Worm (Caenorhabditis elegans) whole organism, L2 larva: ENCODE results near the gene pcs-1.

Experiments
- F13H6.1 ChIP-seq: sonication (generic microtip); optimal IDR thresholded peaks from 2 replicates; lab custom pipeline; 2016; ENCODE audit warnings: missing genetic modification characterization, missing compliant biosample characterization
- R02D3.7 ChIP-seq: fragments of 150-350 bp; optimal IDR thresholded peaks from 2 replicates; lab custom pipeline; 2014; ENCODE audit warnings: missing biosample characterization, missing genetic modification characterization
- ZK546.5 ChIP-seq: sonication (generic microtip); optimal IDR thresholded peaks from 2 replicates; lab custom pipeline; 2017; ENCODE audit warnings: missing biosample characterization, missing genetic modification characterization
- alr-1 ChIP-seq: fragments of 150-350 bp; optimal IDR thresholded peaks from 2 replicates; lab custom pipeline; 2014; ENCODE audit warnings: missing biosample characterization, missing genetic modification characterization
- aly-2 ChIP-seq: fragments of 150-350 bp; optimal IDR thresholded peaks from 2 replicates; lab custom pipeline; 2014; ENCODE audit warnings: missing biosample characterization, missing genetic modification characterization
- blmp-1 ChIP-seq: sonication (generic microtip); optimal IDR thresholded peaks from 2 replicates; lab custom pipeline; 2017; ENCODE audit warnings: missing genetic modification characterization, mild to moderate bottlenecking, missing compliant biosample characterization, antibody characterized with exemption, moderate library complexity; ENCODE audit not compliant: insufficient read depth
- ceh-16 ChIP-seq: fragments of 150-350 bp; optimal IDR thresholded peaks from 2 replicates; lab custom pipeline; 2014; ENCODE audit warnings: missing biosample characterization, missing genetic modification characterization
- egl-27 ChIP-seq: sonication (generic microtip); optimal IDR thresholded peaks from 3 replicates; lab custom pipeline; 2017; ENCODE audit warnings: missing biosample characterization, missing genetic modification reagents, missing genetic modification characterization
- elt-1 ChIP-seq: fragments of 150-350 bp; optimal IDR thresholded peaks from 2 replicates; lab custom pipeline; 2014; ENCODE audit warnings: missing biosample characterization, missing genetic modification characterization
- elt-3 ChIP-seq: sonication (generic microtip); optimal IDR thresholded peaks from 2 replicates; lab custom pipeline; 2017; ENCODE audit warnings: missing biosample characterization, missing genetic modification characterization
- fos-1 ChIP-seq: fragments of 150-350 bp; optimal IDR thresholded peaks from 2 replicates; lab custom pipeline; 2014; ENCODE audit warnings: missing biosample characterization, missing genetic modification characterization
- gmeb-1 ChIP-seq: fragments of 150-350 bp; optimal IDR thresholded peaks from 2 replicates; lab custom pipeline; 2014; ENCODE audit warnings: missing biosample characterization, missing genetic modification characterization
- lin-11 ChIP-seq: fragments of 150-350 bp; sonication (generic microtip); optimal IDR thresholded peaks from 2 replicates; lab custom pipeline; 2014; ENCODE audit warnings: missing biosample characterization, missing genetic modification characterization, inconsistent platforms, mixed read lengths
- lin-13 ChIP-seq: fragments of 150-350 bp; optimal IDR thresholded peaks from 2 replicates; lab custom pipeline; 2014; ENCODE audit warnings: missing biosample characterization, missing genetic modification reagents, missing genetic modification characterization
- lin-39 ChIP-seq: fragments of 150-350 bp; optimal IDR thresholded peaks from 2 replicates; lab custom pipeline; 2014; ENCODE audit warnings: missing biosample characterization, missing genetic modification reagents, missing genetic modification characterization
- mbf-1 ChIP-seq: sonication (generic microtip); optimal IDR thresholded peaks from 2 replicates; lab custom pipeline; 2017; ENCODE audit warnings: missing biosample characterization, missing genetic modification characterization
- mdl-1 ChIP-seq, 2 experiments: fragments of 150-350 bp in 1 of 2; sonication (generic microtip) in 1 of 2; optimal IDR thresholded peaks; 2 replicates each; lab custom pipeline; 2017; ENCODE audit warnings: missing biosample characterization in 2 of 2, missing genetic modification characterization in 2 of 2
- nhr-10 ChIP-seq: sonication (generic microtip); optimal IDR thresholded peaks from 2 replicates; lab custom pipeline; 2017; ENCODE audit warnings: missing biosample characterization, missing genetic modification characterization
- nhr-11 ChIP-seq: fragments of 150-350 bp; optimal IDR thresholded peaks from 2 replicates; lab custom pipeline; 2014; ENCODE audit warnings: missing biosample characterization, missing genetic modification characterization
- nhr-129 ChIP-seq: fragments of 150-350 bp; optimal IDR thresholded peaks from 2 replicates; lab custom pipeline; 2014; ENCODE audit warnings: missing biosample characterization, missing genetic modification characterization
- nhr-21 ChIP-seq: fragments of 150-350 bp; optimal IDR thresholded peaks from 2 replicates; lab custom pipeline; 2014; ENCODE audit warnings: missing biosample characterization, missing genetic modification characterization
- nhr-23 ChIP-seq: fragments of 150-350 bp; optimal IDR thresholded peaks from 2 replicates; lab custom pipeline; 2014; ENCODE audit warnings: missing biosample characterization, missing genetic modification reagents, missing genetic modification characterization
- nhr-25 ChIP-seq: fragments of 150-350 bp; sonication (generic microtip); optimal IDR thresholded peaks from 3 replicates; lab custom pipeline; 2014; ENCODE audit warnings: missing biosample characterization, missing genetic modification characterization
- nhr-6 ChIP-seq: fragments of 150-350 bp; optimal IDR thresholded peaks from 2 replicates; lab custom pipeline; 2014; ENCODE audit warnings: missing biosample characterization, missing genetic modification characterization
- nhr-77 ChIP-seq: fragments of 150-350 bp; optimal IDR thresholded peaks from 2 replicates; lab custom pipeline; 2014; ENCODE audit warnings: missing biosample characterization, missing genetic modification characterization
- sem-4 ChIP-seq: fragments of 150-350 bp; optimal IDR thresholded peaks from 2 replicates; lab custom pipeline; 2014; ENCODE audit warnings: missing biosample characterization, missing genetic modification reagents, missing genetic modification characterization
- skn-1 ChIP-seq: sonication (generic microtip); optimal IDR thresholded peaks from 2 replicates; lab custom pipeline; 2017; ENCODE audit warnings: missing biosample characterization, missing genetic modification characterization
- sma-3 ChIP-seq: sonication (generic microtip); optimal IDR thresholded peaks from 2 replicates; lab custom pipeline; 2016; ENCODE audit warnings: missing genetic modification reagents, missing genetic modification characterization, missing compliant biosample characterization
- sma-9 ChIP-seq, 2 experiments: fragments of 150-350 bp in 1 of 2; sonication (generic microtip) in 1 of 2; optimal IDR thresholded peaks; 2 replicates each; lab custom pipeline; 2014 to 2016; ENCODE audit warnings: missing genetic modification characterization in 2 of 2, mild to moderate bottlenecking in 1 of 2, missing biosample characterization in 1 of 2, missing compliant biosample characterization in 1 of 2, missing genetic modification reagents in 1 of 2, moderate library complexity in 1 of 2
- snpc-4 ChIP-seq: fragments of 150-350 bp; optimal IDR thresholded peaks from 2 replicates; lab custom pipeline; 2014; ENCODE audit warnings: missing biosample characterization, missing genetic modification characterization
- unc-39 ChIP-seq: fragments of 150-350 bp; optimal IDR thresholded peaks from 2 replicates; lab custom pipeline; 2014; ENCODE audit warnings: missing biosample characterization, missing genetic modification characterization
- unc-62 ChIP-seq: fragments of 150-350 bp; optimal IDR thresholded peaks from 2 replicates; lab custom pipeline; 2014; ENCODE audit warnings: missing biosample characterization, missing genetic modification reagents, missing genetic modification characterization
- zag-1 ChIP-seq: fragments of 150-350 bp; optimal IDR thresholded peaks from 2 replicates; lab custom pipeline; 2014; ENCODE audit warnings: missing biosample characterization, missing genetic modification characterization
- ztf-11 ChIP-seq: sonication (generic microtip); optimal IDR thresholded peaks from 2 replicates; lab custom pipeline; 2017; ENCODE audit warnings: missing biosample characterization, missing genetic modification characterization

The pcs-1 gene

DNA sequence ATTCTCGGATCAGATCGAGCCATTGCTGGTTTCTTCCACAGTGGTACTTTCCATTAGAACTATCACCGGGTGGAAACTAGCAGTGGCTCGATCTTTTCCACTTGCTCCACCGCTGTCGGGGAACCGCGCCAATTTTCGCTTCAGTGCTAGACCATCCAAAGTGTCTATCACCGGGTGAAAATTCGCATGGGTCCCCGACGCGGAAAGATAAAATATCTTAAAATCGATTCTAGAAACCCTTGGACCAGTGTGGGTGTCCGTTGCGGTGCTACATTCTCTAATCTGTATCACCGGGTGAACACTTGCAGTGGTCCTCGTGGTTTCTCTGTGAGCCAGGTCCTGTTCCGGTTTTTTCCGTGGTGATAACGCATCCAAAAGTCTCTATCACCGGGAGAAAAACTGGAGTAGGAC is 39.9 kb downstream of the pcs-1 start:
- no peak for TF ChIP-seq gmeb-1 (tag; lab: Kevin White, UChicago)
- TF ChIP-seq ceh-16 (tag; lab: Kevin White, UChicago), result no peak
- no peak for TF ChIP-seq nhr-25 (tag; lab: Kevin White, UChicago)
- TF ChIP-seq fos-1 (tag; lab: Kevin White, UChicago), result no peak

DNA sequence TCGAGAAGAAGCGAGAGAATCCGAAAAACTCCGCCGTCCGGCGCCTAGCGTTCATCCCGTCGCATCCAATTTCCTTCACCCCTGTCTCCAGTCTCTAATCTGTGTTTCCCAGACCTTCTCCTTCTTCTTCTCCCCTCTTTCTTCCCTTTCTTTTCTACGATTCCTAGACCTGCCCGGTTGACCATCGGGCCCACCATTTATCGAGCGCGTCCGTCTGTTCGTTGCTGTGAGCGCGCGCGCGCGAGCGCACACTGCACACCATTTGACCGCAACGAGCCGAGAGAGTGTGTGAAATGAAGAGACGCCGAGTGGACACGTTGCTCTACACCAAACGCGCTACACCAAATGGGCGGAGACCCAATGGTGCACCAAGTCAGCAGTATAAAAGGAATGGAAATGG is 40.4 kb downstream of the pcs-1 start:
- TF ChIP-seq lin-39 (tag; lab: Kevin White, UChicago) (no peak), lin-13 (GFP tag; lab: Kevin White, UChicago) (no peak), zag-1 (tag; lab: Kevin White, UChicago) (no peak), lin-11 (no peak), nhr-77 (tag; lab: Kevin White, UChicago) (no peak), ztf-11 (tag; lab: Kevin White, UChicago) (no peak), elt-3 (tag; lab: Kevin White, UChicago) (no peak), fos-1 (tag; lab: Kevin White, UChicago) (no peak), nhr-21 (tag; lab: Kevin White, UChicago) (no peak), unc-62 (no peak), elt-1 (no peak), aly-2 (tag; lab: Kevin White, UChicago) (no peak), F13H6.1 (tag; lab: Kevin White, UChicago) (no peak), nhr-129 (tag; lab: Kevin White, UChicago) (no peak), ZK546.5 (tag; lab: Kevin White, UChicago) (no peak), mdl-1 (tag; optimal IDR thresholded peaks at IDR 0.05; lab: Kevin White, UChicago) (no peak), nhr-11 (tag; lab: Kevin White, UChicago) (no peak), nhr-6 (no peak), snpc-4 (tag; lab: Kevin White, UChicago) (no peak), skn-1 (tag; lab: Kevin White, UChicago) (no peak)
- TF ChIP-seq, all 48 proteins: peak for 0

- TF ChIP-seq nhr-23, result no peak
- no peak for TF ChIP-seq unc-39
- no peak for TF ChIP-seq sma-3 (GFP tag; lab: Kevin White, UChicago)
- TF ChIP-seq blmp-1 (tag; lab: Kevin White, UChicago), result no peak
- TF ChIP-seq snpc-4 (tag; lab: Kevin White, UChicago), result no peak
Observed at ce11 chrII:11536505-11536904, 41.0 kb downstream of the pcs-1 start.

ce11 chrII:11535924-11536323 is 41.6 kb downstream of the pcs-1 start:
- TF ChIP-seq nhr-25 (tag; lab: Kevin White, UChicago) (no peak), R02D3.7 (tag; lab: Kevin White, UChicago) (no peak), sem-4 (tag; lab: Kevin White, UChicago) (no peak), snpc-4 (tag; lab: Kevin White, UChicago) (no peak), lin-13 (GFP tag; lab: Kevin White, UChicago) (no peak), elt-1 (no peak), ztf-11 (tag; lab: Kevin White, UChicago) (no peak), blmp-1 (tag; lab: Kevin White, UChicago) (no peak), nhr-10 (tag; lab: Kevin White, UChicago) (no peak)

- TF ChIP-seq gmeb-1 (tag; lab: Kevin White, UChicago), result no peak
- TF ChIP-seq mdl-1 (tag; optimal IDR thresholded peaks at IDR 0.05; lab: Kevin White, UChicago), result no peak
- TF ChIP-seq nhr-129 (tag; lab: Kevin White, UChicago), result no peak
- no peak for TF ChIP-seq nhr-11 (tag; lab: Kevin White, UChicago)
- TF ChIP-seq sma-3 (GFP tag; lab: Kevin White, UChicago), result no peak
- TF ChIP-seq ztf-11 (tag; lab: Kevin White, UChicago), result no peak
- no peak for TF ChIP-seq lin-39 (tag; lab: Kevin White, UChicago)
- TF ChIP-seq mbf-1, result no peak
- no peak for TF ChIP-seq R02D3.7 (tag; lab: Kevin White, UChicago)
- TF ChIP-seq alr-1, result no peak
- no peak for TF ChIP-seq egl-27 (tag; lab: Kevin White, UChicago)
- no peak for TF ChIP-seq aly-2 (tag; lab: Kevin White, UChicago)
- TF ChIP-seq skn-1 (tag; lab: Kevin White, UChicago), result no peak
- TF ChIP-seq lin-11, result no peak
- TF ChIP-seq sma-9 (GFP tag; optimal IDR thresholded peaks at IDR 0.05; lab: Kevin White, UChicago), result no peak
- no peak for TF ChIP-seq sma-9 (tag; optimal IDR thresholded peaks at IDR 0.05; lab: Kevin White, UChicago)
- no peak for TF ChIP-seq sem-4 (tag; lab: Kevin White, UChicago)
- no peak for TF ChIP-seq snpc-4 (tag; lab: Kevin White, UChicago)
Observed at ce11 chrII:11535429-11535828, 42.1 kb downstream of the pcs-1 start.
